Worm (Caenorhabditis elegans) whole organism, young adult: ENCODE measurements around the gene T05G5.4.

Source experiments
- ZK185.1 ChIP-seq: sonication (generic microtip); optimal IDR thresholded peaks from 2 replicates; lab custom pipeline; 2016; ENCODE audit warnings: mild to moderate bottlenecking, missing genetic modification characterization, missing compliant biosample characterization; ENCODE audit not compliant: poor library complexity, severe bottlenecking
- bed-1 ChIP-seq: fragments of 200-800 bp; sonication (Bioruptor generic); IDR thresholded peaks from 2 replicates; pipeline ENCODE4 v1.3.6; 2022; ENCODE audit warnings: missing genetic modification reagents, missing genetic modification characterization, missing compliant biosample characterization
- cebp-2 ChIP-seq: fragments of 200-800 bp; sonication (Bioruptor generic); IDR thresholded peaks from 2 replicates; pipeline ENCODE4 v1.3.6; 2022; ENCODE audit warnings: missing genetic modification characterization, missing compliant biosample characterization
- lin-40 ChIP-seq: sonication (generic microtip); optimal IDR thresholded peaks from 2 replicates; lab custom pipeline; 2016; ENCODE audit warnings: missing genetic modification characterization, mild to moderate bottlenecking, missing compliant biosample characterization, missing genotype, missing genetic modification reagents
- nhr-80 ChIP-seq: sonication (generic microtip); optimal IDR thresholded peaks from 2 replicates; lab custom pipeline; 2016; ENCODE audit warnings: missing genetic modification characterization, missing compliant biosample characterization
- rpc-1 ChIP-seq, 2 experiments: fragments of 150-350 bp in 1 of 2; sonication (generic microtip) in 1 of 2; optimal IDR thresholded peaks; 2 replicates each; lab custom pipeline; 2014 to 2018; ENCODE audit warnings: missing biosample characterization in 1 of 2, missing genetic modification characterization in 1 of 2, missing genetic modification reagents in 1 of 2, missing genotype in 1 of 2
- unc-130 ChIP-seq: sonication (generic microtip); optimal IDR thresholded peaks from 2 replicates; lab custom pipeline; 2016; ENCODE audit warnings: missing genetic modification reagents, missing genetic modification characterization, missing compliant biosample characterization

- TF ChIP-seq ZK185.1 (tag; lab: Kevin White, UChicago): no peak
- no peak for TF ChIP-seq nhr-80
- no peak for TF ChIP-seq unc-130 (GFP tag; lab: Kevin White, UChicago)
- TF ChIP-seq bed-1 (GFP tag; lab: Robert Waterston, UW): no peak
- no peak for TF ChIP-seq lin-40 (tag; lab: Kevin White, UChicago)
- no peak for TF ChIP-seq rpc-1 (optimal IDR thresholded peaks at IDR 0.05; lab: Kevin White, UChicago)
- no peak for TF ChIP-seq rpc-1 (tag; optimal IDR thresholded peaks at IDR 0.05; lab: Kevin White, UChicago)
- no peak for TF ChIP-seq cebp-2
These were observed 17.3 kb upstream of the T05G5.4 start for ce11 chrIII:9731313-9731912.
